Worm (Caenorhabditis elegans) whole organism, young adult: ENCODE results near the gene F58B3.6.

Experiments used
- B0019.2 ChIP-seq: fragments of 200-800 bp; sonication (Bioruptor generic); conservative IDR thresholded peaks from 2 replicates; pipeline ENCODE4 v1.3.6; 2022; ENCODE audit warnings: missing genetic modification reagents, missing genetic modification characterization, missing compliant biosample characterization
- B0336.3 ChIP-seq: fragments of 200-800 bp; sonication (Bioruptor generic); IDR thresholded peaks from 2 replicates; pipeline ENCODE4 v1.3.6; 2022; ENCODE audit warnings: missing genetic modification characterization, missing compliant biosample characterization
- C06A6.2 ChIP-seq: fragments of 200-800 bp; sonication (Bioruptor generic); conservative IDR thresholded peaks from 2 replicates; pipeline ENCODE4 v1.3.6; 2022; ENCODE audit warnings: missing genetic modification characterization, missing compliant biosample characterization
- C17E4.6 ChIP-seq: fragments of 200-800 bp; sonication (Bioruptor generic); IDR thresholded peaks from 2 replicates; pipeline ENCODE4 v1.3.6; 2022; ENCODE audit warnings: missing genetic modification reagents, missing genetic modification characterization, missing compliant biosample characterization
- F10E7.11 ChIP-seq: sonication (generic microtip); optimal IDR thresholded peaks from 2 replicates; lab custom pipeline; 2017; ENCODE audit warnings: mild to moderate bottlenecking, missing genetic modification characterization, moderate library complexity, missing compliant biosample characterization
- F22D6.2 ChIP-seq: sonication (generic microtip); optimal IDR thresholded peaks from 2 replicates; lab custom pipeline; 2016; ENCODE audit warnings: mild to moderate bottlenecking, missing genetic modification characterization, missing compliant biosample characterization
- F49E8.2 ChIP-seq: sonication (generic microtip); optimal IDR thresholded peaks from 3 replicates; lab custom pipeline; 2017; ENCODE audit warnings: missing genetic modification characterization, mild to moderate bottlenecking, missing compliant biosample characterization, antibody characterized with exemption, moderate library complexity; ENCODE audit not compliant: insufficient read depth
- Y67H2A.10 ChIP-seq: fragments of 200-800 bp; sonication (Bioruptor generic); conservative IDR thresholded peaks from 2 replicates; pipeline ENCODE4 v1.3.6; 2022; ENCODE audit warnings: missing genetic modification reagents, missing genetic modification characterization, missing compliant biosample characterization
- Y79H2A.3 ChIP-seq: fragments of 200-800 bp; sonication (Bioruptor generic); conservative IDR thresholded peaks from 2 replicates; pipeline ENCODE4 v1.3.6; 2022; ENCODE audit warnings: missing genetic modification reagents, missing genetic modification characterization, missing compliant biosample characterization
- ama-1 ChIP-seq, 3 experiments: fragments of 150-350 bp in 1 of 3; sonication (generic microtip) in 2 of 3; optimal IDR thresholded peaks; 2 replicates each; lab custom pipeline; 2014 to 2018; ENCODE audit warnings: missing biosample characterization in 2 of 3, missing genetic modification characterization in 2 of 3, missing genetic modification reagents in 2 of 3
- aptf-2 ChIP-seq: fragments of 200-800 bp; sonication (Bioruptor generic); conservative IDR thresholded peaks from 2 replicates; pipeline ENCODE4 v1.3.6; 2022; ENCODE audit warnings: missing genetic modification reagents, missing genetic modification characterization, missing compliant biosample characterization
- aptf-3 ChIP-seq: fragments of 200-800 bp; sonication (Bioruptor generic); IDR thresholded peaks from 2 replicates; pipeline ENCODE4 v1.3.6; 2022; ENCODE audit warnings: missing genetic modification characterization, missing compliant biosample characterization
- attf-3 ChIP-seq: fragments of 200-800 bp; sonication (Bioruptor generic); conservative IDR thresholded peaks from 2 replicates; pipeline ENCODE4 v1.3.6; 2022; ENCODE audit warnings: missing genetic modification reagents, missing genetic modification characterization, missing compliant biosample characterization
- ccch-3 ChIP-seq: fragments of 200-800 bp; sonication (Bioruptor generic); optimal IDR thresholded peaks from 2 replicates; lab custom pipeline; 2018; ENCODE audit warnings: mild to moderate bottlenecking, missing genetic modification characterization, missing compliant biosample characterization
- cebp-1 ChIP-seq, 2 experiments: fragments of 200-800 bp in 1 of 2; sonication (Bioruptor generic) in 1 of 2; sonication (generic microtip) in 1 of 2; IDR thresholded peaks in 1 of 2; optimal IDR thresholded peaks in 1 of 2; 2 replicates each; pipeline versions ENCODE4 v1.3.6 to Lab custom; 2017 to 2022; ENCODE audit warnings: missing compliant biosample characterization in 2 of 2, missing genetic modification characterization in 2 of 2, mild to moderate bottlenecking in 1 of 2, missing genetic modification reagents in 1 of 2, moderate library complexity in 1 of 2
- cebp-2 ChIP-seq: fragments of 200-800 bp; sonication (Bioruptor generic); IDR thresholded peaks from 2 replicates; pipeline ENCODE4 v1.3.6; 2022; ENCODE audit warnings: missing genetic modification characterization, missing compliant biosample characterization
- ceh-40 ChIP-seq: fragments of 200-800 bp; sonication (Bioruptor generic); IDR thresholded peaks from 2 replicates; pipeline ENCODE4 v1.3.6; 2022; ENCODE audit warnings: missing genetic modification characterization, missing compliant biosample characterization
- ceh-58 ChIP-seq: fragments of 200-800 bp; sonication (Bioruptor generic); IDR thresholded peaks from 2 replicates; pipeline ENCODE4 v1.3.6; 2022; ENCODE audit warnings: missing genetic modification characterization, missing compliant biosample characterization
- ceh-79 ChIP-seq: sonication (generic microtip); optimal IDR thresholded peaks from 2 replicates; lab custom pipeline; 2017; ENCODE audit warnings: mild to moderate bottlenecking, missing genetic modification characterization, missing compliant biosample characterization
- dox-1 ChIP-seq: fragments of 200-800 bp; sonication (Bioruptor generic); IDR thresholded peaks from 2 replicates; pipeline ENCODE4 v1.3.6; 2022; ENCODE audit warnings: missing genetic modification reagents, missing genetic modification characterization, missing compliant biosample characterization
- efl-1 ChIP-seq: fragments of 150-350 bp; optimal IDR thresholded peaks from 2 replicates; lab custom pipeline; 2014; ENCODE audit warnings: missing biosample characterization, missing genetic modification reagents, missing genetic modification characterization
- ets-4 ChIP-seq: fragments of 200-800 bp; sonication (Bioruptor generic); optimal IDR thresholded peaks from 2 replicates; lab custom pipeline; 2018; ENCODE audit warnings: mild to moderate bottlenecking, missing genetic modification characterization, missing compliant biosample characterization
- hlh-12 ChIP-seq: sonication (generic microtip); optimal IDR thresholded peaks from 2 replicates; lab custom pipeline; 2016; ENCODE audit warnings: missing genetic modification characterization, missing compliant biosample characterization
- hlh-26 ChIP-seq: fragments of 200-800 bp; sonication (Bioruptor generic); conservative IDR thresholded peaks from 2 replicates; pipeline ENCODE4 v1.3.6; 2022; ENCODE audit warnings: missing genetic modification reagents, missing genetic modification characterization, missing compliant biosample characterization
- hmg-1.2 ChIP-seq: fragments of 200-800 bp; sonication (Bioruptor generic); IDR thresholded peaks from 2 replicates; pipeline ENCODE4 v1.3.6; 2022; ENCODE audit warnings: missing genetic modification reagents, missing genetic modification characterization, missing compliant biosample characterization
- hmg-20 ChIP-seq: fragments of 200-800 bp; sonication (Bioruptor generic); IDR thresholded peaks from 2 replicates; pipeline ENCODE4 v1.3.6; 2022; ENCODE audit warnings: missing genetic modification reagents, missing genetic modification characterization, missing compliant biosample characterization
- hsf-1 ChIP-seq: fragments of 200-800 bp; sonication (Bioruptor generic); IDR thresholded peaks from 2 replicates; pipeline ENCODE4 v1.3.6; 2022; ENCODE audit warnings: missing genetic modification reagents, missing genetic modification characterization, missing compliant biosample characterization
- lag-1 ChIP-seq: fragments of 200-800 bp; sonication (Bioruptor generic); IDR thresholded peaks from 2 replicates; pipeline ENCODE4 v1.3.6; 2022; ENCODE audit warnings: missing genetic modification reagents, missing genetic modification characterization, missing compliant biosample characterization
- lin-26 ChIP-seq: fragments of 200-800 bp; sonication (Bioruptor generic); IDR thresholded peaks from 2 replicates; pipeline ENCODE4 v1.3.6; 2022; ENCODE audit warnings: missing genetic modification reagents, missing genetic modification characterization, missing compliant biosample characterization
- lin-35 ChIP-seq, 3 experiments: fragments of 150-350 bp in 2 of 3; sonication (generic microtip) in 1 of 3; optimal IDR thresholded peaks; 2 replicates each; lab custom pipeline; 2014 to 2018; ENCODE audit warnings: missing biosample characterization in 3 of 3, missing genetic modification characterization in 3 of 3, missing genetic modification reagents in 3 of 3
- mel-28 ChIP-seq: sonication (generic microtip); optimal IDR thresholded peaks from 2 replicates; lab custom pipeline; 2016; ENCODE audit warnings: borderline replicate concordance, mild to moderate bottlenecking, missing genetic modification characterization, missing compliant biosample characterization
- nfyb-1 ChIP-seq: fragments of 200-800 bp; sonication (Bioruptor generic); IDR thresholded peaks from 2 replicates; pipeline ENCODE4 v1.3.6; 2022; ENCODE audit warnings: missing genetic modification reagents, missing genetic modification characterization, missing compliant biosample characterization
- nhr-90 ChIP-seq: sonication (generic microtip); optimal IDR thresholded peaks from 2 replicates; lab custom pipeline; 2016; ENCODE audit warnings: missing genotype, mild to moderate bottlenecking, missing genetic modification characterization, missing compliant biosample characterization
- rec-8 ChIP-seq, 2 experiments: sonication (generic microtip); optimal IDR thresholded peaks; 2 replicates each; lab custom pipeline; 2016; ENCODE audit warnings: mild to moderate bottlenecking in 2 of 2, missing genetic modification characterization in 2 of 2, missing genetic modification reagents in 2 of 2, missing genotype in 2 of 2, missing biosample characterization in 1 of 2, missing compliant biosample characterization in 1 of 2, moderate library complexity in 1 of 2
- tbp1 ChIP-seq: fragments of 200-800 bp; sonication (Bioruptor generic); optimal IDR thresholded peaks from 2 replicates; lab custom pipeline; 2018; ENCODE audit warnings: mild to moderate bottlenecking, missing genetic modification characterization, missing compliant biosample characterization
- tlf-1 ChIP-seq: fragments of 200-800 bp; sonication (Bioruptor generic); optimal IDR thresholded peaks from 2 replicates; lab custom pipeline; 2018; ENCODE audit warnings: mild to moderate bottlenecking, missing genetic modification characterization, missing compliant biosample characterization
- unc-62 ChIP-seq: fragments of 150-350 bp; optimal IDR thresholded peaks from 2 replicates; lab custom pipeline; 2014; ENCODE audit warnings: missing biosample characterization, missing genetic modification reagents, missing genetic modification characterization
- xnd-1 ChIP-seq: sonication (generic microtip); optimal IDR thresholded peaks from 2 replicates; lab custom pipeline; 2016; ENCODE audit warnings: missing genotype, missing genetic modification reagents, missing genetic modification characterization, missing compliant biosample characterization
- zim-3 ChIP-seq: sonication (generic microtip); optimal IDR thresholded peaks from 2 replicates; lab custom pipeline; 2017; ENCODE audit warnings: mild to moderate bottlenecking, missing genetic modification characterization, moderate library complexity, missing compliant biosample characterization
- ztf-3 ChIP-seq: fragments of 200-800 bp; sonication (Bioruptor generic); optimal IDR thresholded peaks from 2 replicates; lab custom pipeline; 2018; ENCODE audit warnings: mild to moderate bottlenecking, missing genetic modification characterization, missing compliant biosample characterization

The F58B3.6 gene

ce11 chrIV:11635437-11636408 is 725 bp upstream of the F58B3.6 start, which contains the start of gene mars-1 (continued):
- TF ChIP-seq aptf-2 (no peak), ceh-79 (tag; lab: Kevin White, UChicago) (no peak), cebp-2 (no peak), hlh-26 (GFP tag; lab: Robert Waterston, UW) (no peak), ets-4 (GFP tag; lab: Kevin White, UChicago) (no peak), hmg-20 (no peak), ceh-58 (GFP tag; lab: Robert Waterston, UW) (no peak), xnd-1 (tag; lab: Kevin White, UChicago) (no peak), aptf-3 (GFP tag; lab: Robert Waterston, UW) (no peak), ceh-40 (no peak), mel-28 (tag; lab: Kevin White, UChicago) (no peak), ztf-3 (GFP tag; lab: Kevin White, UChicago) (no peak), efl-1 (GFP tag; lab: Kevin White, UChicago) (peak; percentile 3), B0019.2 (GFP tag; lab: Robert Waterston, UW) (no peak), F22D6.2 (tag; lab: Kevin White, UChicago) (no peak), C06A6.2 (GFP tag; lab: Robert Waterston, UW) (no peak), B0336.3 (GFP tag; lab: Robert Waterston, UW) (no peak), lin-26 (GFP tag; lab: Robert Waterston, UW) (no peak), attf-3 (GFP tag; lab: Robert Waterston, UW) (no peak), tbp1 (GFP tag; lab: Kevin White, UChicago) (peak; percentile 43), nhr-90 (tag; lab: Kevin White, UChicago) (no peak), lag-1 (no peak), nfyb-1 (0 out of 2 replicates have a peak, but pooled peaks have one; percentile 42), hlh-12 (tag; lab: Kevin White, UChicago) (no peak), C17E4.6 (no peak), F10E7.11 (tag; lab: Kevin White, UChicago) (no peak), dox-1 (GFP tag; lab: Robert Waterston, UW) (peak; percentile 36; the same call in 1 of the 2 replicates), hmg-1.2 (GFP tag; lab: Robert Waterston, UW) (peak; percentile 31; the same call in 1 of the 2 replicates), F49E8.2 (tag; lab: Kevin White, UChicago) (no peak), zim-3 (tag; lab: Kevin White, UChicago) (no peak), rec-8 (tag; optimal IDR thresholded peaks at IDR 0.05; lab: Kevin White, UChicago) (no peak), unc-62 (GFP tag; lab: Kevin White, UChicago) (no peak), ccch-3 (GFP tag; lab: Kevin White, UChicago) (no peak)

- no peak for TF ChIP-seq cebp-1 (GFP tag; IDR thresholded peaks at IDR 0.05; lab: Robert Waterston, UW)
- TF ChIP-seq cebp-1 (tag; optimal IDR thresholded peaks at IDR 0.05; lab: Kevin White, UChicago), result peak; percentile 17
- TF ChIP-seq lin-35 (GFP tag; optimal IDR thresholded peaks at IDR 0.05; lab: Kevin White, UChicago), result no peak
- no peak for TF ChIP-seq tlf-1 (GFP tag; lab: Kevin White, UChicago)
- no peak for TF ChIP-seq Y67H2A.10 (GFP tag; lab: Robert Waterston, UW)
- no peak for TF ChIP-seq hlh-12 (tag; lab: Kevin White, UChicago)
- TF ChIP-seq hsf-1 (GFP tag; lab: Robert Waterston, UW), result 0 out of 2 replicates have a peak, but pooled peaks have one; percentile 11
- no peak for TF ChIP-seq Y79H2A.3 (GFP tag; lab: Robert Waterston, UW)
- peak; percentile 36 for TF ChIP-seq ama-1 (optimal IDR thresholded peaks at IDR 0.05; lab: Kevin White, UChicago)
- TF ChIP-seq ama-1 (GFP tag; optimal IDR thresholded peaks at IDR 0.05; lab: Kevin White, UChicago), result no peak
- TF ChIP-seq, all 124 proteins: peak for 3
Observed at ce11 chrIV:11638016-11638415, 1.6 kb downstream of the F58B3.6 start, which contains the start of gene rbm-17. Gene rbm-17, plus strand, starts transcription at chrIV:11638316.
